Fruit fly (Drosophila melanogaster) whole organism, embryonic: ENCODE data around the gene ppl.
A peak's percentile ranks its signal among the peaks of the same experiment; 100 is the strongest.

Experiments
- CG12104 ChIP-seq: fragments of 200-800 bp; sonication (Bioruptor generic); optimal IDR thresholded peaks from 3 replicates; lab custom pipeline; 2016; ENCODE audit warnings: missing biosample characterization, missing genetic modification characterization
- CG12942 ChIP-seq: fragments of 200-800 bp; sonication (Bioruptor generic); optimal IDR thresholded peaks from 3 replicates; lab custom pipeline; 2016; ENCODE audit warnings: missing biosample characterization, missing genetic modification characterization
- CG13624 ChIP-seq: fragments of 200-800 bp; sonication (Bioruptor generic); optimal IDR thresholded peaks from 2 replicates; lab custom pipeline; 2016; ENCODE audit warnings: missing biosample characterization, missing genetic modification characterization
- CG15269 ChIP-seq: fragments of 200-800 bp; sonication (Bioruptor generic); optimal IDR thresholded peaks from 2 replicates; lab custom pipeline; 2018; ENCODE audit warnings: missing biosample characterization, mild to moderate bottlenecking, missing genetic modification characterization, moderate library complexity
- CG18599 ChIP-seq: fragments of 200-800 bp; sonication (Bioruptor generic); optimal IDR thresholded peaks from 3 replicates; lab custom pipeline; 2017; ENCODE audit warnings: missing biosample characterization, missing genetic modification characterization, mild to moderate bottlenecking, moderate library complexity, missing genetic modification reagents
- CG2120 ChIP-seq: fragments of 200-800 bp; sonication (Bioruptor generic); optimal IDR thresholded peaks from 3 replicates; lab custom pipeline; 2016; ENCODE audit warnings: missing biosample characterization, missing genetic modification characterization
- CG30403 ChIP-seq: fragments of 200-800 bp; sonication (Bioruptor generic); optimal IDR thresholded peaks from 3 replicates; lab custom pipeline; 2016; ENCODE audit warnings: missing biosample characterization, missing genetic modification characterization
- CG3281 ChIP-seq: fragments of 200-800 bp; sonication (Bioruptor generic); optimal IDR thresholded peaks from 3 replicates; lab custom pipeline; 2017; ENCODE audit warnings: missing biosample characterization, mild to moderate bottlenecking, missing genetic modification characterization
- CG4730 ChIP-seq: fragments of 200-800 bp; sonication (Bioruptor generic); IDR thresholded peaks from 2 replicates; pipeline ENCODE4 v1.3.6; 2022; ENCODE audit warnings: missing biosample characterization, missing genetic modification characterization
- CG6689 ChIP-seq: fragments of 200-800 bp; sonication (Bioruptor generic); IDR thresholded peaks from 2 replicates; pipeline ENCODE4 v1.3.6; 2022; ENCODE audit warnings: missing biosample characterization, missing genetic modification characterization
- CG7839 ChIP-seq: fragments of 200-800 bp; sonication (Bioruptor generic); optimal IDR thresholded peaks from 3 replicates; lab custom pipeline; 2018; ENCODE audit warnings: missing biosample characterization, mild to moderate bottlenecking, missing genetic modification characterization, moderate library complexity
- CG8290 ChIP-seq, 3 experiments: fragments of 200-800 bp; sonication (Bioruptor generic); optimal IDR thresholded peaks; 2 replicates each; lab custom pipeline; 2016 to 2019; ENCODE audit warnings: missing biosample characterization in 3 of 3, missing genetic modification characterization in 3 of 3, mild to moderate bottlenecking in 2 of 3, moderate library complexity in 1 of 3
- CG9817 ChIP-seq: fragments of 200-800 bp; sonication (Bioruptor generic); optimal IDR thresholded peaks from 2 replicates; lab custom pipeline; 2018; ENCODE audit warnings: missing biosample characterization, mild to moderate bottlenecking, missing genetic modification characterization, moderate library complexity
- D19B ChIP-seq: fragments of 200-800 bp; sonication (Bioruptor generic); optimal IDR thresholded peaks from 2 replicates; lab custom pipeline; 2017; ENCODE audit warnings: missing biosample characterization, mild to moderate bottlenecking, missing genetic modification characterization
- Doc2 ChIP-seq: fragments of 200-800 bp; sonication (Bioruptor generic); IDR thresholded peaks from 2 replicates; pipeline ENCODE4 v1.3.6; 2022; ENCODE audit warnings: missing biosample characterization, missing genetic modification characterization
- Ets65A ChIP-seq: fragments of 200-800 bp; sonication (Bioruptor generic); peaks from one replicate; lab custom pipeline; 2016; ENCODE audit warnings: missing biosample characterization, missing genetic modification characterization
- Fer3 ChIP-seq: fragments of 200-800 bp; sonication (Bioruptor generic); optimal IDR thresholded peaks from 2 replicates; lab custom pipeline; 2018; ENCODE audit warnings: missing biosample characterization, mild to moderate bottlenecking, missing genetic modification characterization, moderate library complexity
- Gug ChIP-seq: fragments of 200-800 bp; sonication (Bioruptor generic); IDR thresholded peaks from 4 replicates; pipeline ENCODE4 v1.3.6; 2022; ENCODE audit warnings: missing biosample characterization, missing genetic modification characterization
- Hmr ChIP-seq: fragments of 200-800 bp; sonication (Bioruptor generic); optimal IDR thresholded peaks from 3 replicates; lab custom pipeline; 2017; ENCODE audit warnings: mild to moderate bottlenecking, missing biosample characterization, missing genetic modification reagents, missing genetic modification characterization
- Jarid2 ChIP-seq: fragments of 200-800 bp; sonication (Bioruptor generic); optimal IDR thresholded peaks from 3 replicates; lab custom pipeline; 2017; ENCODE audit warnings: mild to moderate bottlenecking, missing biosample characterization, missing genetic modification reagents, missing genetic modification characterization
- Med ChIP-seq: fragments of 200-800 bp; sonication (Bioruptor generic); peaks from one replicate; lab custom pipeline; 2016; ENCODE audit warnings: missing biosample characterization, missing genetic modification characterization, mild to moderate bottlenecking, inconsistent platforms, moderate library complexity
- Meics ChIP-seq: fragments of 200-800 bp; sonication (Bioruptor generic); optimal IDR thresholded peaks from 2 replicates; lab custom pipeline; 2017; ENCODE audit warnings: missing biosample characterization, mild to moderate bottlenecking, missing genetic modification characterization
- PHDP ChIP-seq: fragments of 200-800 bp; sonication (Bioruptor generic); optimal IDR thresholded peaks from 3 replicates; lab custom pipeline; 2018; ENCODE audit warnings: missing biosample characterization, mild to moderate bottlenecking, missing genetic modification characterization, moderate library complexity
- Sox102F ChIP-seq: fragments of 200-800 bp; sonication (Bioruptor generic); optimal IDR thresholded peaks from 2 replicates; lab custom pipeline; 2018; ENCODE audit warnings: missing biosample characterization, mild to moderate bottlenecking, missing genetic modification characterization, moderate library complexity
- caup ChIP-seq: fragments of 200-800 bp; sonication (Bioruptor generic); optimal IDR thresholded peaks from 3 replicates; lab custom pipeline; 2017; ENCODE audit warnings: missing biosample characterization, mild to moderate bottlenecking, missing genetic modification characterization, moderate library complexity; ENCODE audit not compliant: severe bottlenecking
- esg ChIP-seq: fragments of 200-800 bp; sonication (Bioruptor generic); conservative IDR thresholded peaks from 2 replicates; pipeline ENCODE4 v1.3.6; 2022; ENCODE audit warnings: missing biosample characterization, missing genetic modification characterization
- fd3F ChIP-seq: fragments of 200-800 bp; sonication (Bioruptor generic); optimal IDR thresholded peaks from 2 replicates; lab custom pipeline; 2018; ENCODE audit warnings: missing biosample characterization, mild to moderate bottlenecking, missing genetic modification characterization, moderate library complexity
- fd96Cb ChIP-seq: fragments of 200-800 bp; sonication (Bioruptor generic); optimal IDR thresholded peaks from 2 replicates; lab custom pipeline; 2018; ENCODE audit warnings: missing biosample characterization, mild to moderate bottlenecking, missing genetic modification characterization, moderate library complexity
- fru ChIP-seq: fragments of >200 bp; optimal IDR thresholded peaks from 2 replicates; lab custom pipeline; 2017
- jing ChIP-seq: fragments of 200-800 bp; sonication (Bioruptor generic); optimal IDR thresholded peaks from 2 replicates; lab custom pipeline; 2018; ENCODE audit warnings: missing biosample characterization, mild to moderate bottlenecking, missing genetic modification characterization
- lab ChIP-seq: fragments of 200-800 bp; sonication (Bioruptor generic); optimal IDR thresholded peaks from 3 replicates; lab custom pipeline; 2017; ENCODE audit warnings: missing biosample characterization, missing genetic modification characterization, mild to moderate bottlenecking, moderate library complexity, missing genetic modification reagents
- lbe ChIP-seq: fragments of 200-800 bp; sonication (Bioruptor generic); optimal IDR thresholded peaks from 2 replicates; lab custom pipeline; 2016; ENCODE audit warnings: missing biosample characterization, mild to moderate bottlenecking, missing genetic modification characterization
- lilli ChIP-seq: fragments of 200-800 bp; sonication (Bioruptor generic); optimal IDR thresholded peaks from 3 replicates; lab custom pipeline; 2016; ENCODE audit warnings: missing biosample characterization, missing genetic modification characterization
- mld ChIP-seq: fragments of 200-800 bp; sonication (Bioruptor generic); IDR thresholded peaks from 3 replicates; pipeline ENCODE4 v1.3.6; 2022; ENCODE audit warnings: missing biosample characterization, missing genetic modification characterization; ENCODE audit not compliant: partially characterized antibody
- nom ChIP-seq: fragments of 200-800 bp; sonication (Bioruptor generic); optimal IDR thresholded peaks from 2 replicates; lab custom pipeline; 2017; ENCODE audit warnings: missing biosample characterization, missing genetic modification characterization, mild to moderate bottlenecking, moderate library complexity, missing genetic modification reagents
- onecut ChIP-seq: fragments of 200-800 bp; sonication (Bioruptor generic); IDR thresholded peaks from 2 replicates; pipeline ENCODE4 v1.3.6; 2022; ENCODE audit warnings: missing biosample characterization, missing genetic modification characterization
- org-1 ChIP-seq: fragments of 200-800 bp; sonication (Bioruptor generic); optimal IDR thresholded peaks from 2 replicates; lab custom pipeline; 2017; ENCODE audit warnings: missing biosample characterization, missing genetic modification characterization
- p53 ChIP-seq: fragments of 200-800 bp; sonication (Bioruptor generic); optimal IDR thresholded peaks from 2 replicates; lab custom pipeline; 2016; ENCODE audit warnings: missing biosample characterization, missing genetic modification characterization
- pho ChIP-seq: fragments of 200-800 bp; sonication (Bioruptor generic); optimal IDR thresholded peaks from 2 replicates; lab custom pipeline; 2016; ENCODE audit warnings: missing biosample characterization, missing genetic modification characterization
- row ChIP-seq: fragments of 200-800 bp; sonication (Bioruptor generic); IDR thresholded peaks from 3 replicates; pipeline ENCODE4 v1.3.6; 2022; ENCODE audit warnings: missing biosample characterization, missing genetic modification characterization
- sima ChIP-seq: fragments of 200-800 bp; sonication (Bioruptor generic); optimal IDR thresholded peaks from 2 replicates; lab custom pipeline; 2016; ENCODE audit warnings: missing biosample characterization, missing genetic modification characterization
- slou ChIP-seq: fragments of 200-800 bp; sonication (Bioruptor generic); optimal IDR thresholded peaks from 3 replicates; lab custom pipeline; 2016; ENCODE audit warnings: missing biosample characterization, missing genetic modification characterization
- sqz ChIP-seq: fragments of 200-800 bp; sonication (Bioruptor generic); optimal IDR thresholded peaks from 3 replicates; lab custom pipeline; 2018; ENCODE audit warnings: missing biosample characterization, mild to moderate bottlenecking, missing genetic modification characterization
- ssp ChIP-seq: fragments of 200-800 bp; sonication (Bioruptor generic); IDR thresholded peaks from 2 replicates; pipeline ENCODE4 v1.3.6; 2022; ENCODE audit warnings: missing biosample characterization, missing genetic modification characterization
- stwl ChIP-seq: fragments of 200-800 bp; sonication (Bioruptor generic); optimal IDR thresholded peaks from 3 replicates; lab custom pipeline; 2018; ENCODE audit warnings: missing biosample characterization, mild to moderate bottlenecking, missing genetic modification characterization, moderate library complexity
- toy ChIP-seq: fragments of 200-800 bp; sonication (Bioruptor generic); IDR thresholded peaks from 2 replicates; pipeline ENCODE4 v1.3.6; 2022; ENCODE audit warnings: missing biosample characterization, missing genetic modification characterization
- unpg ChIP-seq: fragments of 200-800 bp; sonication (Bioruptor generic); optimal IDR thresholded peaks from 3 replicates; lab custom pipeline; 2018; ENCODE audit warnings: missing biosample characterization, mild to moderate bottlenecking, missing genetic modification characterization, moderate library complexity
- wek ChIP-seq: fragments of 200-800 bp; sonication (Bioruptor generic); optimal IDR thresholded peaks from 3 replicates; lab custom pipeline; 2018; ENCODE audit warnings: missing biosample characterization, mild to moderate bottlenecking, missing genetic modification characterization, moderate library complexity
- wor ChIP-seq: fragments of 200-800 bp; sonication (Bioruptor generic); IDR thresholded peaks from 2 replicates; pipeline ENCODE4 v1.3.6; 2022; ENCODE audit warnings: missing biosample characterization, missing genetic modification characterization

Gene ppl

DNA sequence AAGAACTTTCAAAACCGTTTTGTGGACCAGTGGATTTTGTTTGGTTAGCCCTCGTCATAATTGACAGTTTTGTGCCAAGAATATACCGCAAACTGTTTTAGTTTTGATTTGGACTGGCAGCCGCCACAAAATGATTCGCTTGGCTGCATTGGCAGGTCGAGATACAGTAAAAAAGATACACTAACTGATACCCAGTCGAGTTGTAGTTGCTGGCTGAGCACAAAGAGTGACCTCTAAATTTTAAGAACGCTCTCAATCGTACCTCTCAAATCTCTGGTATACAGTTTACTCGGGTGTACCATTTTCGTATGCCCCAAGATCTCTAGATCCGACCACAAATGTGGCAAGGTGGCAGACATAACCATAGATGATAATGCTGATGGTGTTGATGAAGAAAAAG lies 38.3 kb downstream of the ppl start (continued):
- TF ChIP-seq sqz (GFP tag; lab: Kevin White, UChicago) (no peak), CG6689 (GFP tag; lab: Robert Waterston, UW) (no peak), p53 (GFP tag; lab: Kevin White, UChicago) (no peak), wor (GFP tag; lab: Robert Waterston, UW) (no peak), CG15269 (tag; lab: Kevin White, UChicago) (no peak), lbe (GFP tag; lab: Kevin White, UChicago) (no peak), CG9817 (tag; lab: Kevin White, UChicago) (no peak), nom (GFP tag; lab: Kevin White, UChicago) (no peak), sima (GFP tag; lab: Kevin White, UChicago) (no peak), CG8290 (GFP tag; optimal IDR thresholded peaks at IDR 0.05; lab: Kevin White, UChicago) (no peak), CG8290 (tag; optimal IDR thresholded peaks at IDR 0.05; lab: Kevin White, UChicago) (no peak), stwl (no peak), Ets65A (GFP tag; lab: Kevin White, UChicago) (peak; percentile 93)
- TF ChIP-seq, all 482 proteins: peak for 10

DNA sequence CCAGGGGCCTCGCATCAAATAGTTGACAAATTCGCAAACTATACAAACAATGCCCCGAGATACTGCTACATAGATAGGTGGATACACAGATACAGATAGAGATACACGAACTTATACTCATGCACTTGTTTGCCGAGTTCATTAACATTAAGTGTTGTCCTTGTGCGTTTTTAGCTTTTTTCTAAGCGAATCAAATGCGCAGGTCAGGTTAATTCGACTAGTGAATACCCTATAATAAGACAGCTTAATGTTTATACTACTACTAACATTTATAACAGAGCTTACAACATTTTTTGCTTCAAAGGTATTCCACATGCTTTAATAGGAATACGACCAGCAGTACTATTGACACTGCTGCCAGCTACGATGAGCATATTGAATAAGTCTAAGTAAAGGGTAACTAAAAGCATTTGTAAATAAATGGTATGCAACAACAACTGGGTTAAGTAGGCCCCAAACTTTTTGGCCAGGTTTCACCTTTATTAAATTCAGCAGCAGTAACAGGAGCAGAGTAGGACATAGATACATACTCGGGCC lies 39.8 kb downstream of the ppl start:
- peak; percentile 28 for TF ChIP-seq CG18599 (GFP tag; lab: Kevin White, UChicago)
- peak; percentile 10 for TF ChIP-seq jing (GFP tag; lab: Kevin White, UChicago)
- TF ChIP-seq pho, result peak; percentile 14
- peak; percentile 16 for TF ChIP-seq org-1 (GFP tag; lab: Kevin White, UChicago)
- TF ChIP-seq Meics (GFP tag; lab: Kevin White, UChicago), result peak; percentile 25
- TF ChIP-seq esg, result peak; percentile 30; the same call in 1 of the 2 replicates
- peak; percentile 56 for TF ChIP-seq Med
- TF ChIP-seq fd96Cb, result no peak
- peak; percentile 9 for TF ChIP-seq unpg (GFP tag; lab: Kevin White, UChicago)
- TF ChIP-seq Jarid2, result peak; percentile 7
- TF ChIP-seq fd3F (GFP tag; lab: Kevin White, UChicago), result peak; percentile 44
- TF ChIP-seq Fer3 (tag; lab: Kevin White, UChicago), result peak; percentile 4
- TF ChIP-seq Sox102F (GFP tag; lab: Kevin White, UChicago), result peak; percentile 1
- TF ChIP-seq lab (GFP tag; lab: Kevin White, UChicago), result peak; percentile 13
- TF ChIP-seq Gug (GFP tag; lab: Robert Waterston, UW), result 0 out of 4 replicates have a peak, but pooled peaks have one; percentile 1
- no peak for TF ChIP-seq fru (lab: Kevin White, UChicago)
- no peak for TF ChIP-seq wek (GFP tag; lab: Kevin White, UChicago)
- peak; percentile 18 for TF ChIP-seq CG13624
- peak; percentile 33 for TF ChIP-seq CG7839 (tag; lab: Kevin White, UChicago)
- peak; percentile 13 for TF ChIP-seq Hmr (GFP tag; lab: Kevin White, UChicago)
- peak; percentile 20 for TF ChIP-seq CG2120
- no peak for TF ChIP-seq mld (GFP tag; lab: Robert Waterston, UW)
- TF ChIP-seq CG3281, result peak; percentile 17
- TF ChIP-seq caup (GFP tag; lab: Kevin White, UChicago), result peak; percentile 10
- TF ChIP-seq CG30403, result peak; percentile 22
- TF ChIP-seq PHDP (tag; lab: Kevin White, UChicago), result peak; percentile 25
- no peak for TF ChIP-seq CG4730 (GFP tag; lab: Robert Waterston, UW)
- peak; percentile 11 for TF ChIP-seq lilli
- TF ChIP-seq Doc2, result no peak
- TF ChIP-seq slou, result no peak
- TF ChIP-seq row (GFP tag; lab: Robert Waterston, UW), result peak; percentile 42; the same call in 2 of the 3 replicates
- TF ChIP-seq ssp (GFP tag; lab: Robert Waterston, UW), result no peak
- TF ChIP-seq D19B (GFP tag; lab: Kevin White, UChicago), result peak; percentile 48
- no peak for TF ChIP-seq CG12104 (GFP tag; lab: Kevin White, UChicago)
- TF ChIP-seq onecut (GFP tag; lab: Robert Waterston, UW), result no peak
- TF ChIP-seq toy (GFP tag; lab: Robert Waterston, UW), result no peak
- TF ChIP-seq CG12942 (GFP tag; lab: Kevin White, UChicago), result no peak
